Worm (Caenorhabditis elegans): ENCODE data around the gene vwa-8.

- TF ChIP-seq arid-1 (GFP tag; conservative IDR thresholded peaks at IDR 0.05) (0 out of 2 replicates have a peak, but pooled peaks have one; percentile 28), daf-8 (GFP tag; IDR thresholded peaks at IDR 0.05) (no peak), aly-2 (tag; optimal IDR thresholded peaks at IDR 0.05) (no peak), snpc-1.2 (GFP tag; IDR thresholded peaks at IDR 0.05) (no peak), fkh-10 (GFP tag; optimal IDR thresholded peaks at IDR 0.05) (no peak), daf-12 (tag; optimal IDR thresholded peaks at IDR 0.05) (no peak), pha-4 (GFP tag; IDR thresholded peaks at IDR 0.05) (no peak), pha-4 (tag; optimal IDR thresholded peaks at IDR 0.05) (no peak), lin-15B (tag; optimal IDR thresholded peaks at IDR 0.05) (no peak), nhr-25 (tag; optimal IDR thresholded peaks at IDR 0.05; ENCODE audit: borderline replicate concordance, insufficient read depth) (peak; percentile 82), ceh-32 (tag; optimal IDR thresholded peaks at IDR 0.05; ENCODE audit: poor library complexity) (no peak)
These were observed at the start of gene vwa-8, which contains the start of gene F11C1.1 for ce11 chrX:12990529-12991520.

All from whole organism, L4 larva.